Fruit fly (Drosophila melanogaster): ENCODE results near the gene CG10472.

Gene CG10472

DNA sequence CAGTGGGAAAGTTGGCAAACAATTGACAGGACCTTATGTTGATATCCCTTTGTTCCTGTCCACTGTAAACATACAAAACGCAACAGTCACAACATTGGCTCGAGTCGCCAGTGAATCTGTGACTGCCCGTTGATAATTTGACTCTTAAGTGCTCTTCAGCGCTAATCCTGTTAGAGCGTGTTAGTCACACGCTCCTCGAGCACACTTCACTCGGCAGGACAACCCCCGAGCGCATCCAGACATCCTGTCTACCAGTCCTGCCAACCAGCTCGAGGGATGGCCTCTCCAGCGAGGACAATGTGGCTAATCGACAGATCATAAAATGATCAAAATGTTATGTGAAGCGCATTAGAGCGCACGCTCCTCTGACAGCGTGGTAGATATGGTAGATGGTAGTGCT lies 41.8 kb upstream of the CG10472 start (continued):
- TF ChIP-seq CG14710 (tag; optimal IDR thresholded peaks at IDR 0.05) (no peak), D (optimal IDR thresholded peaks at IDR 0.05) (peak; percentile 49), D (GFP tag; optimal IDR thresholded peaks at IDR 0.05) (no peak), CG5180 (GFP tag; optimal IDR thresholded peaks at IDR 0.05) (no peak), GATAe (GFP tag; conservative IDR thresholded peaks at IDR 0.05) (no peak)

DNA sequence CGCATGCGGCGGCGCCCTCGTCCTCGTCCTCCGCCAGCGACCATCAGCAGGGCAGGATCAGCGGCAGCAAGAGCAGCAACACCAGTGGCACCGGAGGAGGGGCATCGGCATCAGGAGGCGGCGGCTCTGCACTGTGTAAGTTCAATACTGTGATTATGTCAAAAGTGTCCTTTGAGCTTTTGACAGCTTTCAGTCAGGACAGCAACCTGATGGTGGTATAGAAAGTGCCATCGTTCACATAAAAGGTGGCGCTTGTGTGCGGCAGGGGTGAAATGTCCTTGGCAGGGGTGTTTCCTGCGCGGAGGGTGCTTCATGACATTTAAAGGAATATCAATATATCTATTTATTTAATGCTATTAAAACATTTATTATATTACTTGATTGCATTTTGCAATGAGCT lies 40.9 kb upstream of the CG10472 start:
- TF ChIP-seq z (GFP tag; IDR thresholded peaks at IDR 0.05) = no peak
- TF ChIP-seq tgo (GFP tag; IDR thresholded peaks at IDR 0.05) = no peak
- no peak for TF ChIP-seq ro (GFP tag; IDR thresholded peaks at IDR 0.05)
- TF ChIP-seq Med (GFP tag) = peak; percentile 53
- peak; percentile 30 for TF ChIP-seq Ets97D (GFP tag; optimal IDR thresholded peaks at IDR 0.05)
- TF ChIP-seq D19B (GFP tag; optimal IDR thresholded peaks at IDR 0.05) = no peak
- TF ChIP-seq vvl (GFP tag; IDR thresholded peaks at IDR 0.05) = no peak
- TF ChIP-seq zen2 (GFP tag; IDR thresholded peaks at IDR 0.05; ENCODE audit: partially characterized antibody) = no peak
- no peak for TF ChIP-seq gro (GFP tag; optimal IDR thresholded peaks at IDR 0.05)
- TF ChIP-seq pita (GFP tag; optimal IDR thresholded peaks at IDR 0.05) = peak; percentile 49
- no peak for TF ChIP-seq fd64A (GFP tag; optimal IDR thresholded peaks at IDR 0.05)
- no peak for TF ChIP-seq disco-r (GFP tag; optimal IDR thresholded peaks at IDR 0.05)
- no peak for TF ChIP-seq CG18764 (GFP tag; optimal IDR thresholded peaks at IDR 0.05)
- 0 out of 2 replicates have a peak, but pooled peaks have one; percentile 6 for TF ChIP-seq onecut (GFP tag; IDR thresholded peaks at IDR 0.05)
- TF ChIP-seq ci (GFP tag; IDR thresholded peaks at IDR 0.05) = 0 out of 3 replicates have a peak, but pooled peaks have one; percentile 25
- TF ChIP-seq wek (GFP tag; optimal IDR thresholded peaks at IDR 0.05) = no peak
- TF ChIP-seq shn (GFP tag; optimal IDR thresholded peaks at IDR 0.05) = no peak
- no peak for TF ChIP-seq Nf-YB (GFP tag; optimal IDR thresholded peaks at IDR 0.05)
- TF ChIP-seq crol (GFP tag; IDR thresholded peaks at IDR 0.05) = 0 out of 2 replicates have a peak, but pooled peaks have one; percentile 22
- 0 out of 3 replicates have a peak, but pooled peaks have one; percentile 41 for TF ChIP-seq CG11456 (GFP tag; IDR thresholded peaks at IDR 0.05)
- TF ChIP-seq Oaz (GFP tag; IDR thresholded peaks at IDR 0.05) = 0 out of 2 replicates have a peak, but pooled peaks have one; percentile 5
- TF ChIP-seq CTCF (GFP tag; optimal IDR thresholded peaks at IDR 0.05) = peak; percentile 90
- 0 out of 2 replicates have a peak, but pooled peaks have one; percentile 16 for TF ChIP-seq CG42726 (GFP tag; IDR thresholded peaks at IDR 0.05; ENCODE audit: partially characterized antibody)
- 0 out of 2 replicates have a peak, but pooled peaks have one; percentile 33 for TF ChIP-seq seq (GFP tag; IDR thresholded peaks at IDR 0.05)
- TF ChIP-seq MBD-R2 (GFP tag; IDR thresholded peaks at IDR 0.05) = no peak
- no peak for TF ChIP-seq mld (GFP tag; IDR thresholded peaks at IDR 0.05; ENCODE audit: partially characterized antibody)
- no peak for TF ChIP-seq twi (tag; optimal IDR thresholded peaks at IDR 0.05)
- peak; percentile 35 for TF ChIP-seq Ets65A (GFP tag)
- no peak for TF ChIP-seq CG30020 (tag; optimal IDR thresholded peaks at IDR 0.05)
- no peak for TF ChIP-seq CG13624 (GFP tag; optimal IDR thresholded peaks at IDR 0.05)
- TF ChIP-seq CG6272 (GFP tag; IDR thresholded peaks at IDR 0.05) = 0 out of 2 replicates have a peak, but pooled peaks have one; percentile 26

DNA sequence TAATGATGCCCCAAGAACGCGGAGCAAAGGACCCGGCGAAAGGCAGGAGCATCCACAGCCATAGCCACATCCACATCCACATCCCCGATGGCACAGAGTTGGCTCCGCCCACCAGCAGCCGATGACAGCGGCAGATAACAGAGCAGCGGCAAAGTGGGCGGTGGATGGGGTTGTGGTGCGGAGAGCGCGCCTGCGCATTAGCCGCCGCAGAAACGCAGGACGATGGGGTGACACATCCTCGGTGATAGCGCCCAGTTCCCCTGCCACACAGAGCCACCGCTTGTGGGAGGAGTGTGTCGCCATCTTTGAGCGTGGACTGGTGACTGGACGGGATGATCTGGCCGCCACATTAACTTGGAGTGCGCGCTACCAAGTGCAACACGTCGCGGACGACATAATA lies 34.6 kb upstream of the CG10472 start, which contains the start of gene Ets65A:
Ets65A (plus strand) TSS at position 348 of the 400 bp plus-strand sequence.
- TF ChIP-seq seq (GFP tag; IDR thresholded peaks at IDR 0.05) (peak; percentile 68; the same call in 1 of the 2 replicates), CG13624 (GFP tag; optimal IDR thresholded peaks at IDR 0.05) (no peak), CG6254 (GFP tag; optimal IDR thresholded peaks at IDR 0.05) (no peak), CG2129 (GFP tag; IDR thresholded peaks at IDR 0.05; ENCODE audit: partially characterized antibody) (no peak), Taf1 (GFP tag; IDR thresholded peaks at IDR 0.05) (no peak), ERR (GFP tag; optimal IDR thresholded peaks at IDR 0.05) (no peak), CG12104 (GFP tag; optimal IDR thresholded peaks at IDR 0.05) (no peak), chinmo (GFP tag; IDR thresholded peaks at IDR 0.05; ENCODE audit: partially characterized antibody) (0 out of 4 replicates have a peak, but pooled peaks have one; percentile 12), org-1 (GFP tag; optimal IDR thresholded peaks at IDR 0.05) (no peak), Ets65A (GFP tag) (peak; percentile 47), sc (optimal IDR thresholded peaks at IDR 0.05) (no peak), sc (GFP tag; optimal IDR thresholded peaks at IDR 0.05) (no peak), CG5180 (GFP tag; optimal IDR thresholded peaks at IDR 0.05) (no peak), B-H1 (GFP tag; IDR thresholded peaks at IDR 0.05) (no peak), Max (GFP tag; optimal IDR thresholded peaks at IDR 0.05) (no peak), stwl (tag; optimal IDR thresholded peaks at IDR 0.05) (no peak), dan (GFP tag; IDR thresholded peaks at IDR 0.05) (0 out of 2 replicates have a peak, but pooled peaks have one; percentile 16), CG32532 (GFP tag; IDR thresholded peaks at IDR 0.05) (no peak), CG18599 (GFP tag; optimal IDR thresholded peaks at IDR 0.05) (no peak)

Data from whole organism, embryonic.